Fruit fly (Drosophila melanogaster) whole organism, prepupa: ENCODE measurements around the gene CG43703.

Source experiments
- CG11902 ChIP-seq: fragments of 200-800 bp; sonication (Bioruptor generic); optimal IDR thresholded peaks from 3 replicates; lab custom pipeline; 2016; ENCODE audit warnings: missing biosample characterization, missing genetic modification characterization
- CG16779 ChIP-seq: fragments of 200-800 bp; sonication (Bioruptor generic); optimal IDR thresholded peaks from 3 replicates; lab custom pipeline; 2017; ENCODE audit warnings: missing biosample characterization, mild to moderate bottlenecking, missing genetic modification characterization
- CG34406 ChIP-seq: fragments of 200-800 bp; sonication (Bioruptor generic); optimal IDR thresholded peaks from 3 replicates; lab custom pipeline; 2016; ENCODE audit warnings: missing biosample characterization, missing genetic modification characterization
- CG8632 ChIP-seq: fragments of 200-800 bp; sonication (Bioruptor generic); optimal IDR thresholded peaks from 3 replicates; lab custom pipeline; 2016; ENCODE audit warnings: missing biosample characterization, missing genetic modification characterization
- Eip75B ChIP-seq: fragments of 200-800 bp; sonication (Bioruptor generic); optimal IDR thresholded peaks from 3 replicates; lab custom pipeline; 2016; ENCODE audit warnings: missing biosample characterization, missing genetic modification characterization
- Gug ChIP-seq: fragments of 200-800 bp; sonication (Bioruptor generic); IDR thresholded peaks from 2 replicates; pipeline ENCODE4 v1.3.6; 2022; ENCODE audit warnings: missing biosample characterization, missing genetic modification characterization
- Lpt ChIP-seq: fragments of 200-800 bp; sonication (Bioruptor generic); optimal IDR thresholded peaks from 3 replicates; lab custom pipeline; 2016; ENCODE audit warnings: missing biosample characterization, missing genetic modification characterization
- Met ChIP-seq: fragments of 200-800 bp; sonication (Bioruptor generic); optimal IDR thresholded peaks from 3 replicates; lab custom pipeline; 2016; ENCODE audit warnings: missing biosample characterization, missing genetic modification characterization
- Sox102F ChIP-seq: fragments of 200-800 bp; sonication (Bioruptor generic); optimal IDR thresholded peaks from 2 replicates; lab custom pipeline; 2016; ENCODE audit warnings: missing biosample characterization, mild to moderate bottlenecking, missing genetic modification characterization
- cyc ChIP-seq: fragments of 200-800 bp; sonication (Bioruptor generic); optimal IDR thresholded peaks from 3 replicates; lab custom pipeline; 2016; ENCODE audit warnings: missing biosample characterization, missing genetic modification characterization
- fd59A ChIP-seq: fragments of 200-800 bp; sonication (Bioruptor generic); optimal IDR thresholded peaks from 2 replicates; lab custom pipeline; 2017; ENCODE audit warnings: missing biosample characterization, mild to moderate bottlenecking, missing genetic modification characterization, missing genetic modification reagents
- salr ChIP-seq, 2 experiments: fragments of 200-800 bp; sonication (Bioruptor generic); optimal IDR thresholded peaks; 3 replicates each; lab custom pipeline; 2016 to 2018; ENCODE audit warnings: missing biosample characterization in 2 of 2, missing genetic modification characterization in 2 of 2, mild to moderate bottlenecking in 1 of 2
- svp ChIP-seq: fragments of 200-800 bp; sonication (Bioruptor generic); peaks from one replicate; lab custom pipeline; 2016; ENCODE audit warnings: missing biosample characterization, missing genetic modification characterization

DNA sequence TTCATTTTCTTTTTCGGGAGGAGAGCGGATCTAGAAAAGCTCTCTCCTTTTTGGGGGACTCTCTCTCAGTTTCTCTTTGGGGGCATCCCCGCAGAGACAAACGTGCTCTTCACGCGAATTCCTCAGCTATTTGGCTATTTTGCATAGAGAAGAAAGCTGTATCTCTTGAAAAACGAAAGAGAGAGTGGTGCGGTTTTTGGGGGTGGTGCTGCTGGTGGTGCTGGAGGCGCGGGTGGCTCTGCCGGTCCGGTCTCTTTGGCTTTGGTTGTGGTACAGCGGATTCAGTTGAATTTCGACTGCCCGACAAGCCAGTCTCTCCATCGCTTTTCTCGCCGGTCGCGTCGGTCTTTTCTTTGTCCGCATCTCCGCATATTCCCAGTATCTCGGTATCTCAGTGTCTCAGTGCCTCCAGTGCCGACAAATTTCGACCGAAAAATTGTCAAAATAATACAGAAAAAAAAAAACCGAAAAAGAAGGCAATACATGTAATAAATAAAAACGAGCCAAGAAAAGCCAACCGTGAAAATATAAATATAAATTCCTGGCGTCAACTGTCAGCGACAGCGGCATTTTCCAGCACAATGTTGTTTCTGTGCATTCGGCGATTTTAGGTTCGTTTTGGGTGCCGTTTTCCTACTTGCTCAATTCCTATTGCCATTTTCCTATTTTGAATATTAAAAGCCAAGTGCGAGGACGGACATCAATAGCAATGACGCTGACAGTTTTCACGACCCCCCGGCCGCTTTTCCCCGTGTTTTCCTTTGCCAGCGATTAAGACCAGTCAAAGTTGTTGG is 34.9 kb upstream of the CG43703 start, which contains the start of gene CG10019:
- no peak for TF ChIP-seq Met (GFP tag; lab: Kevin White, UChicago)
- TF ChIP-seq CG34406 (GFP tag; lab: Kevin White, UChicago): no peak
- no peak for TF ChIP-seq CG8632 (GFP tag; lab: Kevin White, UChicago)
- TF ChIP-seq cyc: no peak
- no peak for TF ChIP-seq Sox102F (GFP tag; lab: Kevin White, UChicago)
- no peak for TF ChIP-seq CG11902 (GFP tag; lab: Kevin White, UChicago)
- TF ChIP-seq Eip75B (GFP tag; lab: Kevin White, UChicago): no peak
- TF ChIP-seq Lpt (GFP tag; lab: Kevin White, UChicago): no peak
- no peak for TF ChIP-seq fd59A (GFP tag; lab: Kevin White, UChicago)
- TF ChIP-seq salr (GFP tag; optimal IDR thresholded peaks at IDR 0.05; lab: Kevin White, UChicago): no peak
- TF ChIP-seq svp (GFP tag; lab: Kevin White, UChicago): no peak
- TF ChIP-seq CG16779: peak; percentile 25
- no peak for TF ChIP-seq Gug (GFP tag; lab: Robert Waterston, UW)
